Worm (Caenorhabditis elegans) whole organism, L1 larva: ENCODE data around the gene srd-19.

ENCODE experiments used
- C34B4.2 ChIP-seq: sonication (generic microtip); optimal IDR thresholded peaks from 2 replicates; lab custom pipeline; 2017; ENCODE audit warnings: mild to moderate bottlenecking, missing genetic modification characterization, missing compliant biosample characterization
- Y116A8C.19 ChIP-seq: sonication (generic microtip); optimal IDR thresholded peaks from 2 replicates; lab custom pipeline; 2016; ENCODE audit warnings: missing compliant biosample characterization, missing genetic modification characterization, borderline replicate concordance
- blmp-1 ChIP-seq: fragments of 150-350 bp; optimal IDR thresholded peaks from 2 replicates; lab custom pipeline; 2014; ENCODE audit warnings: missing biosample characterization, missing genetic modification characterization
- ceh-8 ChIP-seq: fragments of 200-800 bp; sonication (Bioruptor generic); optimal IDR thresholded peaks from 2 replicates; lab custom pipeline; 2018; ENCODE audit warnings: mild to moderate bottlenecking, missing genetic modification characterization, moderate library complexity, missing compliant biosample characterization
- ces-1 ChIP-seq: fragments of 150-350 bp; optimal IDR thresholded peaks from 2 replicates; lab custom pipeline; 2014; ENCODE audit warnings: missing biosample characterization, missing genetic modification reagents, missing genetic modification characterization
- dpl-1 ChIP-seq, 3 experiments: fragments of 150-350 bp in 2 of 3; sonication (generic microtip) in 1 of 3; optimal IDR thresholded peaks; 2 replicates each; lab custom pipeline; 2014 to 2017; ENCODE audit warnings: missing biosample characterization in 3 of 3, missing genetic modification characterization in 3 of 3, missing genetic modification reagents in 3 of 3
- dsc-1 ChIP-seq: sonication (generic microtip); optimal IDR thresholded peaks from 2 replicates; lab custom pipeline; 2016; ENCODE audit warnings: mild to moderate bottlenecking, missing genetic modification characterization, missing compliant biosample characterization
- egl-27 ChIP-seq, 2 experiments: fragments of 150-350 bp in 1 of 2; sonication (generic microtip); optimal IDR thresholded peaks; 3 replicates each; lab custom pipeline; 2017 to 2018; ENCODE audit warnings: missing biosample characterization in 2 of 2, missing genetic modification characterization in 2 of 2, missing genetic modification reagents in 2 of 2
- elt-3 ChIP-seq, 6 experiments: fragments of 150-350 bp in 1 of 6; sonication (generic microtip); optimal IDR thresholded peaks; 2 replicates each; lab custom pipeline; 2017 to 2018; ENCODE audit warnings: missing biosample characterization in 6 of 6, missing genetic modification characterization in 6 of 6, inconsistent platforms in 1 of 6
- fkh-10 ChIP-seq: sonication (generic microtip); optimal IDR thresholded peaks from 2 replicates; lab custom pipeline; 2017; ENCODE audit warnings: missing biosample characterization, missing genetic modification reagents, missing genetic modification characterization
- grh-1 ChIP-seq: fragments of 200-800 bp; sonication (Bioruptor generic); IDR thresholded peaks from 2 replicates; pipeline ENCODE4 v1.3.6; 2022; ENCODE audit warnings: missing genetic modification reagents, missing genetic modification characterization, missing compliant biosample characterization
- hlh-17 ChIP-seq: fragments of 200-800 bp; sonication (Bioruptor generic); optimal IDR thresholded peaks from 2 replicates; lab custom pipeline; 2018; ENCODE audit warnings: missing genetic modification characterization, mild to moderate bottlenecking, missing compliant biosample characterization, moderate library complexity, borderline replicate concordance
- irx-1 ChIP-seq: sonication (generic microtip); optimal IDR thresholded peaks from 2 replicates; lab custom pipeline; 2016; ENCODE audit warnings: missing genetic modification characterization, missing compliant biosample characterization
- jun-1 ChIP-seq: fragments of 150-350 bp; optimal IDR thresholded peaks from 2 replicates; lab custom pipeline; 2014; ENCODE audit warnings: missing biosample characterization, missing genetic modification reagents, missing genetic modification characterization
- lin-14 ChIP-seq: fragments of 200-800 bp; sonication (Bioruptor generic); optimal IDR thresholded peaks from 2 replicates; lab custom pipeline; 2018; ENCODE audit warnings: mild to moderate bottlenecking, missing genetic modification characterization, moderate library complexity, missing compliant biosample characterization
- mab-9 ChIP-seq: fragments of 200-800 bp; sonication (Bioruptor generic); IDR thresholded peaks from 2 replicates; pipeline ENCODE4 v1.3.6; 2022; ENCODE audit warnings: missing genetic modification reagents, missing genetic modification characterization, missing compliant biosample characterization
- mdl-1 ChIP-seq, 2 experiments: fragments of 150-350 bp; optimal IDR thresholded peaks; 2 replicates each; lab custom pipeline; 2014 to 2017; ENCODE audit warnings: missing biosample characterization in 2 of 2, missing genetic modification characterization in 2 of 2, inconsistent platforms in 1 of 2
- mef-2 ChIP-seq: fragments of 150-350 bp; optimal IDR thresholded peaks from 2 replicates; lab custom pipeline; 2014; ENCODE audit warnings: missing biosample characterization, missing genetic modification characterization
- mep-1 ChIP-seq: fragments of 150-350 bp; optimal IDR thresholded peaks from 2 replicates; lab custom pipeline; 2014; ENCODE audit warnings: missing biosample characterization, missing genetic modification characterization
- nhr-12 ChIP-seq: sonication (generic microtip); optimal IDR thresholded peaks from 2 replicates; lab custom pipeline; 2017; ENCODE audit warnings: missing biosample characterization, missing genetic modification characterization
- nhr-237 ChIP-seq: fragments of 150-350 bp; optimal IDR thresholded peaks from 2 replicates; lab custom pipeline; 2014; ENCODE audit warnings: missing biosample characterization, missing genetic modification characterization
- nhr-77 ChIP-seq: fragments of 150-350 bp; optimal IDR thresholded peaks from 2 replicates; lab custom pipeline; 2014; ENCODE audit warnings: missing biosample characterization, missing genetic modification characterization
- nhr-85 ChIP-seq: sonication (generic microtip); peaks from one replicate; lab custom pipeline; 2016; ENCODE audit warnings: missing genetic modification characterization, inconsistent platforms, missing compliant biosample characterization
- nhr-90 ChIP-seq: sonication (generic microtip); optimal IDR thresholded peaks from 2 replicates; lab custom pipeline; 2016; ENCODE audit warnings: mild to moderate bottlenecking, missing genetic modification characterization, missing compliant biosample characterization; ENCODE audit not compliant: poor library complexity
- pag-3 ChIP-seq: sonication (generic microtip); optimal IDR thresholded peaks from 2 replicates; lab custom pipeline; 2017; ENCODE audit warnings: missing genetic modification characterization, mild to moderate bottlenecking, missing compliant biosample characterization, antibody characterized with exemption, borderline replicate concordance; ENCODE audit not compliant: insufficient read depth
- rnt-1 ChIP-seq: sonication (generic microtip); optimal IDR thresholded peaks from 2 replicates; lab custom pipeline; 2016; ENCODE audit warnings: mild to moderate bottlenecking, missing genetic modification characterization, moderate library complexity, missing compliant biosample characterization
- sox-4 ChIP-seq: sonication (generic microtip); optimal IDR thresholded peaks from 2 replicates; lab custom pipeline; 2016; ENCODE audit warnings: missing genetic modification characterization, missing compliant biosample characterization
- unc-130 ChIP-seq: fragments of 150-350 bp; optimal IDR thresholded peaks from 2 replicates; lab custom pipeline; 2017; ENCODE audit warnings: missing biosample characterization, missing genetic modification characterization, inconsistent platforms
- unc-62 ChIP-seq: fragments of 150-350 bp; optimal IDR thresholded peaks from 2 replicates; lab custom pipeline; 2014; ENCODE audit warnings: missing biosample characterization, missing genetic modification reagents, missing genetic modification characterization
- unc-86 ChIP-seq: sonication (generic microtip); optimal IDR thresholded peaks from 2 replicates; lab custom pipeline; 2016; ENCODE audit warnings: missing genetic modification characterization, missing compliant biosample characterization
- vab-15 ChIP-seq: sonication (generic microtip); optimal IDR thresholded peaks from 2 replicates; lab custom pipeline; 2017; ENCODE audit warnings: missing genotype, mild to moderate bottlenecking, missing genetic modification characterization, missing compliant biosample characterization
- xbp-1 ChIP-seq: sonication (generic microtip); optimal IDR thresholded peaks from 2 replicates; lab custom pipeline; 2016; ENCODE audit warnings: missing genetic modification characterization, missing compliant biosample characterization
- zip-4 ChIP-seq: fragments of 200-800 bp; sonication (Bioruptor generic); optimal IDR thresholded peaks from 2 replicates; lab custom pipeline; 2018; ENCODE audit warnings: mild to moderate bottlenecking, missing genetic modification characterization, moderate library complexity, missing compliant biosample characterization
- ztf-4 ChIP-seq: fragments of 150-350 bp; optimal IDR thresholded peaks from 2 replicates; lab custom pipeline; 2014; ENCODE audit warnings: missing biosample characterization, missing genetic modification characterization

The srd-19 gene

DNA sequence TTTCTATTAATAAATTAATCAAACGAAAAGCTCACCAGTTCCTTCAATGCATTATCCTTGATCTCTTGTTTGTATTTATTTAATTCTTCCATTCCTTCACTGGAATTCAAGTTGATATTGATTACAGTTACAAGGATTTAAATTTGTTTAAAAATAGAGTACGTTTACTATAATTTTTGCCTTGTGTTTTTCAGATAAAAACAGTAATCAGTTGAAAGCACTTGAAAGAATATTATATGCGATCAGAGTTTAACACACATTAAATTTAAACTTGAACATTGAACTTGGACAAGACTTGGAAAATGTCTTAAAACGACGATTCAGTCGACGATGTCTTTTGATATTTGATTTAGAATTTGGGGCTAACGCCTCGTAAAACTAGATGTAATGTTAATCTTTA is 11.0 kb downstream of the srd-19 start, which contains the start of gene F53F1.6:
F53F1.6 (minus strand) TSS at position 101 of the 400 bp plus-strand sequence.
- TF ChIP-seq grh-1 (no peak), nhr-77 (tag; lab: Kevin White, UChicago) (no peak), dsc-1 (tag; lab: Kevin White, UChicago) (no peak), ces-1 (no peak), sox-4 (tag; lab: Kevin White, UChicago) (no peak), nhr-12 (no peak), elt-3 (tag; optimal IDR thresholded peaks at IDR 0.05; lab: Kevin White, UChicago) (no peak)

DNA sequence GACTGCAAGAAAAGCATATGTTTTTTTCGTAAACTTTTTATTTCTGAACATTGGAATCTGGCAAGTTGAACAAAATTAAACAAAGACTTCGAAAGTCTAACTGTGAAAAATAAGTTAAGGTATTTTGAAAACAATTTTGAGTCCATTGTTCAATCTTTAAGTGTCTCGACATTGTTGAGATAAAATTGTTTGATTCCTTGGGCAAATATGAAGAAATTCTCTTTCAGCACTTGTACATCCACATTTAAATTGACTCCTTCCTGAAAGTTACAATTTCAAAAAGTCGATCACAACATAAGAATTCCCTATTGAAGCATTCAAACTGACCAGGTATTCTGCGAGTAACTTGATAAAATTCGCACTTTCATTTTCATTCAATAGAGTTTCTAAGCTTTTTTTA is 12.5 kb downstream of the srd-19 start:
- TF ChIP-seq vab-15 (no peak), ztf-4 (peak; percentile 17)

- TF ChIP-seq ceh-8 (GFP tag; lab: Kevin White, UChicago) (peak; percentile 71), dpl-1 (GFP tag; optimal IDR thresholded peaks at IDR 0.05; lab: Kevin White, UChicago) (no peak)
Observed at ce11 chrV:13415462-13415861, 13.1 kb downstream of the srd-19 start.

- TF ChIP-seq rnt-1 (tag; lab: Kevin White, UChicago) (no peak), blmp-1 (peak; percentile 63), nhr-85 (tag; lab: Kevin White, UChicago) (peak; percentile 35)
Observed at ce11 chrV:13414585-13414984, 14.0 kb downstream of the srd-19 start, which contains the start of gene cut-2. Gene cut-2, plus strand, starts transcription at chrV:13414949.

ce11 chrV:13413301-13413700 is 15.3 kb downstream of the srd-19 start:
- TF ChIP-seq elt-3 (tag; optimal IDR thresholded peaks at IDR 0.05; lab: Kevin White, UChicago) (peak in 2 of 6 experiments; percentile 11 to 42), blmp-1 (peak; percentile 83), ztf-4 (peak; percentile 19), zip-4 (GFP tag; lab: Kevin White, UChicago) (no peak), dpl-1 (GFP tag; optimal IDR thresholded peaks at IDR 0.05; lab: Kevin White, UChicago) (no peak), mep-1 (peak; percentile 21)

DNA sequence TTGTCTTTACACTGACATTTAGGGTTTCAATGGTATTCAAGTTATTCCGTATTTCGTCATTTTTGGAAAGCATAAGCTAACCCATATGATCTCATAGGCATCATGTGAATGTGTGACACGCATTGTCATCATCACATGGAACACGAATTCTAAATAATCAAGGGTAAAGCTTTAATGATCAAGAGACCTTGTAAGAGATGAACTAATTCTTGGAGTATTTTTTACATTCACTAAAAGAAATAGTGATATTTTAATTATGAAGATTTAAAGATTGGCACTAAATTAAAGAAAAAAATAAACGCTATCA is 16.6 kb downstream of the srd-19 start:
- TF ChIP-seq ztf-4 = peak; percentile 70
- TF ChIP-seq jun-1 (tag; lab: Kevin White, UChicago) = peak; percentile 15
- no peak for TF ChIP-seq grh-1

DNA sequence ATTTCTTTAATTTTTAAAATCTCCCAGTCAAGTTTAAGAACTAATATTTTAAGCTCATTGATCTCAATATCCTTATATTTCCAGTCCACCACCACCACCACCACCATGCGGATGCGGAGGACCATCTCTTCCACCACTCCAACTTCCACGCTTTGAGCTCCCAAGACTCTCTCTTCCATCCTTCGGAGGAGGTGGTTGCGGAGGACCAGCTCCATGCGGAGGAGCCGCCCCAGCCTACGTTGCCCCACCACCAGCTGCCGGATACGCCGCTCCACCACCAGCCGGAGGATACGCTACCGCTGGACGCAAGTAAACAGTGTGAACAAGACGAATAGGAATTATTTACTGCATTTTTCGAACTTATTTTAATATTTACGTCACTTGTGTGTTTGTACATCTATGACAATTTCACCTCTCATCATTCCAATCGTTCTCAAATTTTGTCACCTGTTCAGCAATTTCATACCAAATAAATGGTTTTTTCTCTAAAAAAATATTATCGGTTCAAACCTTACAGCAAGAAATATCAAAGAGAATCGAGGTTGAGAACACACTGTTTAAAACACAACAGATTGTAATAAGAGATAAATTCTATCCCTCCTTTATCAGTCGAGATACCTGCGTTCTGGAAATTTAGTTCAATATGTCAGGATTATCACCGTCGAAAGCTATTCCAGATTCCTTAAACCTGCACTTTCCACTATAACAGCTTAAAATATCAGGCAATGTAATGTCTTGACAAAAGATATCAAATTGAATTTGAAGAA is 17.2 kb downstream of the srd-19 start:
- no peak for TF ChIP-seq mab-9 (GFP tag; lab: Robert Waterston, UW)
- TF ChIP-seq mef-2 (tag; lab: Kevin White, UChicago) = no peak
- TF ChIP-seq nhr-237 = no peak
- no peak for TF ChIP-seq xbp-1 (tag; lab: Kevin White, UChicago)
- no peak for TF ChIP-seq mdl-1 (tag; optimal IDR thresholded peaks at IDR 0.05; lab: Kevin White, UChicago)
- TF ChIP-seq hlh-17 (GFP tag; lab: Kevin White, UChicago) = no peak
- TF ChIP-seq pag-3 (tag; lab: Kevin White, UChicago) = no peak
- TF ChIP-seq C34B4.2 (tag; lab: Kevin White, UChicago) = no peak
- TF ChIP-seq Y116A8C.19 (tag; lab: Kevin White, UChicago) = no peak
- TF ChIP-seq fkh-10 (GFP tag; lab: Kevin White, UChicago) = no peak
- TF ChIP-seq unc-86 (tag; lab: Kevin White, UChicago) = no peak
- TF ChIP-seq nhr-90 (tag; lab: Kevin White, UChicago) = no peak
- no peak for TF ChIP-seq dsc-1 (tag; lab: Kevin White, UChicago)
- TF ChIP-seq unc-130 (tag; lab: Kevin White, UChicago) = no peak
- TF ChIP-seq irx-1 (tag; lab: Kevin White, UChicago) = no peak
- TF ChIP-seq sox-4 (tag; lab: Kevin White, UChicago) = no peak
- no peak for TF ChIP-seq lin-14 (GFP tag; lab: Kevin White, UChicago)
- no peak for TF ChIP-seq vab-15
- TF ChIP-seq unc-62 (GFP tag; lab: Kevin White, UChicago) = no peak
- TF ChIP-seq egl-27 (tag; optimal IDR thresholded peaks at IDR 0.05; lab: Kevin White, UChicago) = no peak
